Worm (Caenorhabditis elegans): ENCODE data around the gene ZK792.4.

DNA sequence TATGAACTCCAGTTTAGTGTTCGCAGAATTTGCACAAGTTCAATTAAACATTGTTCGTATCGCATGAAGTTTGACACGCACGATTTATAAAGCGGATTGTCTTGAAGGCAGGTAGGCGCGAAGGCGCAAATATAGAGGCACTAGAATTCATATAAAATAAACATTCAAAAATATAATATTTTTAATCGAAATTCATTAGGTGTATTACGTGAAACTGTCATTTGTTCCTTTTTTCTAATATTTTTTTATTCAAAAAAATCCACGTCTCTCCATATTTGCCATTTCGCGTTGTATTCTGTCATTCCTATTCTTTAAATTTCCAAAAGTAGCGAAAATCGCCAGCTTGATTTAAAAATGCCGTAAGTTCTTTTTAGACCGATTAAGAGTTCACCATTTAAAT is 40.0 kb downstream of the ZK792.4 start, which contains the start of gene ZK809.1:
- TF ChIP-seq alr-1 (tag; optimal IDR thresholded peaks at IDR 0.05) (no peak), dmd-4 (tag; optimal IDR thresholded peaks at IDR 0.05) (no peak), snpc-4 (tag; optimal IDR thresholded peaks at IDR 0.05) (no peak), unc-55 (GFP tag; optimal IDR thresholded peaks at IDR 0.05) (no peak), zag-1 (tag; optimal IDR thresholded peaks at IDR 0.05) (no peak), mdl-1 (tag; optimal IDR thresholded peaks at IDR 0.05) (no peak), nhr-6 (tag; optimal IDR thresholded peaks at IDR 0.05) (no peak), unc-39 (tag; optimal IDR thresholded peaks at IDR 0.05) (no peak), lin-11 (tag; optimal IDR thresholded peaks at IDR 0.05) (no peak), mab-5 (tag; optimal IDR thresholded peaks at IDR 0.05) (no peak), ceh-82 (tag; optimal IDR thresholded peaks at IDR 0.05) (no peak), blmp-1 (tag; optimal IDR thresholded peaks at IDR 0.05; ENCODE audit: insufficient read depth) (no peak)
